Worm (Caenorhabditis elegans) whole organism, L4/young adult: ENCODE measurements around the gene F47E1.2.

Source experiments
- W03F9.2 ChIP-seq: fragments of 150-350 bp; optimal IDR thresholded peaks from 2 replicates; lab custom pipeline; 2014; ENCODE audit warnings: missing biosample characterization, missing genetic modification characterization
- dao-5 ChIP-seq: sonication (generic microtip); optimal IDR thresholded peaks from 2 replicates; lab custom pipeline; 2016; ENCODE audit warnings: missing genotype, missing genetic modification characterization, moderate library complexity, missing compliant biosample characterization
- him-1 ChIP-seq: sonication (generic microtip); optimal IDR thresholded peaks from 2 replicates; lab custom pipeline; 2016; ENCODE audit warnings: missing genotype, missing genetic modification reagents, missing genetic modification characterization, missing compliant biosample characterization

- no peak for TF ChIP-seq him-1 (tag; lab: Kevin White, UChicago)
- no peak for TF ChIP-seq dao-5 (tag; lab: Kevin White, UChicago)
- TF ChIP-seq W03F9.2, result no peak
Measured at ce11 chrX:9082646-9083045, 25.2 kb downstream of the F47E1.2 start, which contains the start of gene ajm-1.
